Fruit fly (Drosophila melanogaster): Measurements from ENCODE around the gene ND-B8.

ND-B8 gene

DNA sequence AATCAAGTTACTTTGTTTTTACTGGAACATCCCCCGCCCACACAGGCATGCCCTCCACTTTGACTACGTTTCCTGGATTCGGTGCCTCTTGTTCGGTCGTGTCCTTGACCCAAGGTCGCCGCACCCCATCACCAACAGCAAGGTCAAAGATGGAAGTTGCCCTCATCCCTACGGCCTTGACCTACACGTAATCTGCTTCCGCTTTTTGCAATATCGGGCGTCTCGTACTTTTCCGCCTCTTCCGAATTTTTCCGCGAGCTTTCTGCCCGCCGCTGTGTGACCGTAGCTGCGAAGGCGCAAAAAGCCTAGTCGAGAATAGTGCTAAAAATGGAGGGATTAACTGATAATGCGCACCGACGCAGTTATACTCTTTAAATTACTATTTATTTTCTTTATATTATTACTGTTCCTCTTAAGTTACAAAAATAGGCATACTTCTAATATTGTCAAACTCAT lies 2.1 kb downstream of the ND-B8 start, which contains the start of gene Gs1l (continued):
- 0 out of 2 replicates have a peak, but pooled peaks have one; percentile 8 for TF ChIP-seq CG11696 (GFP tag; IDR thresholded peaks at IDR 0.05)
- no peak for TF ChIP-seq tll (GFP tag; optimal IDR thresholded peaks at IDR 0.05)
- peak; percentile 54 for TF ChIP-seq Dp (GFP tag; optimal IDR thresholded peaks at IDR 0.05)
- peak in 1 of 2 experiments; percentile 21 for TF ChIP-seq Hr51 (GFP tag; optimal IDR thresholded peaks at IDR 0.05)
- TF ChIP-seq Deaf1 (tag; optimal IDR thresholded peaks at IDR 0.05) = peak; percentile 23
- TF ChIP-seq Fer1 (GFP tag; optimal IDR thresholded peaks at IDR 0.05) = peak; percentile 42
- TF ChIP-seq sens (GFP tag) = peak; percentile 61
- TF ChIP-seq tap (tag; optimal IDR thresholded peaks at IDR 0.05) = no peak
- no peak for TF ChIP-seq CG7963 (GFP tag; IDR thresholded peaks at IDR 0.05; ENCODE audit: partially characterized antibody)
- peak; percentile 38 for TF ChIP-seq CG2678 (tag; optimal IDR thresholded peaks at IDR 0.05)
- TF ChIP-seq CG13894 (tag; optimal IDR thresholded peaks at IDR 0.05) = peak; percentile 54
- no peak for TF ChIP-seq CG2202 (tag; optimal IDR thresholded peaks at IDR 0.05)
- no peak for TF ChIP-seq Nf-YB (GFP tag; optimal IDR thresholded peaks at IDR 0.05)
- TF ChIP-seq CG3726 (GFP tag; IDR thresholded peaks at IDR 0.05) = no peak
- TF ChIP-seq sug (tag; optimal IDR thresholded peaks at IDR 0.05) = peak; percentile 22
- TF ChIP-seq CG17612 (GFP tag; IDR thresholded peaks at IDR 0.05) = no peak
- TF ChIP-seq Neu2 (GFP tag; optimal IDR thresholded peaks at IDR 0.05; ENCODE audit: borderline replicate concordance) = no peak
- TF ChIP-seq Pdp1 (GFP tag; optimal IDR thresholded peaks at IDR 0.05) = peak in 1 of 2 experiments; percentile 11
- peak; percentile 88 for TF ChIP-seq ftz-f1 (GFP tag; optimal IDR thresholded peaks at IDR 0.05)
- no peak for TF ChIP-seq Fer2 (tag; optimal IDR thresholded peaks at IDR 0.05)
- TF ChIP-seq pum (GFP tag; optimal IDR thresholded peaks at IDR 0.05) = no peak
- TF ChIP-seq chinmo (GFP tag; IDR thresholded peaks at IDR 0.05; ENCODE audit: partially characterized antibody) = 0 out of 4 replicates have a peak, but pooled peaks have one; percentile 5
- peak; percentile 11 for TF ChIP-seq CG10979 (tag; optimal IDR thresholded peaks at IDR 0.05)
- no peak; the same call in 1 of the 2 replicates for TF ChIP-seq vvl (GFP tag; IDR thresholded peaks at IDR 0.05)
- TF ChIP-seq CG15696 (tag; optimal IDR thresholded peaks at IDR 0.05) = no peak
- peak; percentile 77 for TF ChIP-seq E2f2 (GFP tag; IDR thresholded peaks at IDR 0.05)
- TF ChIP-seq Med (GFP tag) = peak; percentile 82
- no peak for TF ChIP-seq CG8924 (tag; optimal IDR thresholded peaks at IDR 0.05)
- no peak for TF ChIP-seq CG17385 (GFP tag; optimal IDR thresholded peaks at IDR 0.05)
- no peak for TF ChIP-seq CG3065 (GFP tag; optimal IDR thresholded peaks at IDR 0.05)
- no peak for TF ChIP-seq CG14441 (GFP tag; IDR thresholded peaks at IDR 0.05)
- no peak for TF ChIP-seq Adf1 (GFP tag; IDR thresholded peaks at IDR 0.05)
- TF ChIP-seq dm (GFP tag; optimal IDR thresholded peaks at IDR 0.05) = no peak
- TF ChIP-seq Myb (GFP tag; optimal IDR thresholded peaks at IDR 0.05) = no peak
- no peak for TF ChIP-seq ara (GFP tag; IDR thresholded peaks at IDR 0.05)
- no peak for TF ChIP-seq gsb (GFP tag; IDR thresholded peaks at IDR 0.05)
- TF ChIP-seq schlank (tag; optimal IDR thresholded peaks at IDR 0.05) = no peak
- TF ChIP-seq gfzf (GFP tag; optimal IDR thresholded peaks at IDR 0.05) = peak; percentile 75
- TF ChIP-seq ERR (GFP tag; optimal IDR thresholded peaks at IDR 0.05) = peak; percentile 88
- TF ChIP-seq CG9797 (GFP tag; optimal IDR thresholded peaks at IDR 0.05) = peak; percentile 46
- TF ChIP-seq CG6854 (GFP tag; optimal IDR thresholded peaks at IDR 0.05) = peak; percentile 18
- peak; percentile 42; the same call in 1 of the 2 replicates for TF ChIP-seq CG9932 (GFP tag; IDR thresholded peaks at IDR 0.05)
- no peak for TF ChIP-seq Hmr (GFP tag; optimal IDR thresholded peaks at IDR 0.05)
- peak; percentile 34 for TF ChIP-seq CG2712 (tag; optimal IDR thresholded peaks at IDR 0.05)
- TF ChIP-seq CG12744 (GFP tag; optimal IDR thresholded peaks at IDR 0.05) = no peak
- peak; percentile 22 for TF ChIP-seq Nf-YC (tag; optimal IDR thresholded peaks at IDR 0.05)
- TF ChIP-seq slou (GFP tag; optimal IDR thresholded peaks at IDR 0.05) = no peak
- peak; percentile 17 for TF ChIP-seq CG11504 (tag; optimal IDR thresholded peaks at IDR 0.05)
- TF ChIP-seq chif (GFP tag; optimal IDR thresholded peaks at IDR 0.05) = no peak
- TF ChIP-seq Dek (tag; optimal IDR thresholded peaks at IDR 0.05) = peak; percentile 38
